Worm (Caenorhabditis elegans): ENCODE measurements around the gene T22E5.6.
A peak's percentile ranks its signal among the peaks of the same experiment; 100 is the strongest.

The T22E5.6 gene

DNA sequence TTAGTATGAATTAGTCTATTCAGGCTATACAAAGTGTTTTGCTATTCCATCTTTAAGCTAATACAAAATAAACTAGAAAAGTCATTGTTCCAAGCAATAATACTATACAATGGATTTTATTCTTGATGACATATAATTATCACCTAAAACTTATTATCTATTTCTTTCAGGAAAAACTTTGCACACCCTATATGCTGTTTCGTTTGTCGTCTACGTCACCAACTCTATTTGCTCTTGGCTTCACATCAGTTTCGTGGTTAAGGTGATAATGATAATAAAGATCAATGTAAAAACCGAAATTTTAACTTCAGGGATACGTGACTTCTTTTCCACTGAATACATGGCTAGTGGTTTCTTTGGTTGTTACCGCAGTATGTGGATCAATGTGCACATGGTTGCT is 46.3 kb upstream of the T22E5.6 start:
- TF ChIP-seq lin-14 (GFP tag; optimal IDR thresholded peaks at IDR 0.05) = no peak
- no peak for TF ChIP-seq nhr-71 (tag; optimal IDR thresholded peaks at IDR 0.05)
- no peak for TF ChIP-seq egl-13 (tag; optimal IDR thresholded peaks at IDR 0.05)
- TF ChIP-seq nhr-28 (tag; optimal IDR thresholded peaks at IDR 0.05) = no peak
- no peak for TF ChIP-seq fkh-10 (GFP tag; optimal IDR thresholded peaks at IDR 0.05)
- no peak for TF ChIP-seq efl-1 (optimal IDR thresholded peaks at IDR 0.05)
- TF ChIP-seq efl-1 (GFP tag; optimal IDR thresholded peaks at IDR 0.05 in 1 of 2) = peak in 1 of 2 experiments; percentile 88
- no peak for TF ChIP-seq elt-3 (tag; optimal IDR thresholded peaks at IDR 0.05)

DNA sequence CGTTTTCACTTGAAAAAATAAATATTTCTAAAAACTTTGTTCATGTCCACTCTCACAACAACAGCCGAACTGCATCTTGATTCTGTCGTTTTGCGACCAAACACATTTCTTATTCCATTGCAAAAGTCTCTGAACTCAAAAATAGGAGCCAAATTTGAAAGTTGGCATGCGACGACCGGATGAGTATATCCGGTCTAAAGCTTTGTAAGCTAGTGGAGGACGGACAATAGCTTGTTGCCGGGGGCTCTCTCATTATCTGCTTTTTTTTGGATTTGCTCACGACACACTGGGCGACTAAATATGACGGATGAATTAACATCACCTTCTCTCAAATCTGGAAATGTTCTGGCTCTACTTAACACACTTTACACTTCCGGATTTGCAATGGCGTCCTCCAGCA is 45.5 kb upstream of the T22E5.6 start, which contains the start of gene K04E7.1:
TSS of gene K04E7.1 (plus strand) at position 301 of the 400 bp plus-strand sequence.
- no peak for TF ChIP-seq nhr-237 (tag; optimal IDR thresholded peaks at IDR 0.05)
- no peak for TF ChIP-seq lsy-2 (tag; optimal IDR thresholded peaks at IDR 0.05)
- TF ChIP-seq pax-3 (tag; optimal IDR thresholded peaks at IDR 0.05) = no peak
- TF ChIP-seq sptf-1 (tag; optimal IDR thresholded peaks at IDR 0.05) = no peak
- TF ChIP-seq pqm-1 (tag; optimal IDR thresholded peaks at IDR 0.05) = no peak
- TF ChIP-seq grh-1 (GFP tag; IDR thresholded peaks at IDR 0.05) = no peak
- TF ChIP-seq efl-3 (GFP tag; optimal IDR thresholded peaks at IDR 0.05) = no peak
- no peak for TF ChIP-seq isw-1 (GFP tag; IDR thresholded peaks at IDR 0.05)
- TF ChIP-seq lir-3 (tag; optimal IDR thresholded peaks at IDR 0.05; ENCODE audit: poor library complexity) = no peak
- no peak for TF ChIP-seq aly-2 (tag; optimal IDR thresholded peaks at IDR 0.05)
- no peak for TF ChIP-seq ceh-90 (tag; optimal IDR thresholded peaks at IDR 0.05)
- TF ChIP-seq fkh-10 (GFP tag; optimal IDR thresholded peaks at IDR 0.05) = no peak
- TF ChIP-seq nhr-47 (tag; optimal IDR thresholded peaks at IDR 0.05) = no peak
- TF ChIP-seq jun-1 (tag; optimal IDR thresholded peaks at IDR 0.05) = no peak
- no peak for TF ChIP-seq xbp-1 (tag; optimal IDR thresholded peaks at IDR 0.05)
- TF ChIP-seq sup-37 (GFP tag; optimal IDR thresholded peaks at IDR 0.05) = no peak

DNA sequence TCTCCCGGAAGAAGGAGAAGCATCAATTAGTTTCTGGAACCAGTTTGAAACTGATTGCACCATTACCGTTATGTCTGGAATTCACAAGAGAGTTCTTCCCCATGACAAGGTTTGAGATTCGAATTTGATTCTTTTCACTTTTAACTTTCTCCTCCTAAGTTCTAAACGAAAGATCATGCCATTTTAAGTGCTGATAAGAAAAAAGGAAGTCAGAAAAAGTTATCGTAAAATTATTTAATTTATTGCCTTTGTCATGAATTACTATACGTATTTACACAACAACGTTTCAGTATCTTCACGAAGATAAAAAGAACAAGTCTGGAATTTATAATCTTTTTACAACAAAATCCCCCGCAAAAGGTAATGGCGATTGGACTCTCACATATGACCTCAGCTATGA is 43.9 kb upstream of the T22E5.6 start:
- TF ChIP-seq sptf-1 (tag; optimal IDR thresholded peaks at IDR 0.05) = no peak
- TF ChIP-seq sox-4 (tag; optimal IDR thresholded peaks at IDR 0.05) = no peak
- TF ChIP-seq zip-4 (GFP tag; optimal IDR thresholded peaks at IDR 0.05) = no peak
- TF ChIP-seq nhr-84 (tag; optimal IDR thresholded peaks at IDR 0.05) = no peak
- no peak for TF ChIP-seq unc-98 (GFP tag; IDR thresholded peaks at IDR 0.05)

DNA sequence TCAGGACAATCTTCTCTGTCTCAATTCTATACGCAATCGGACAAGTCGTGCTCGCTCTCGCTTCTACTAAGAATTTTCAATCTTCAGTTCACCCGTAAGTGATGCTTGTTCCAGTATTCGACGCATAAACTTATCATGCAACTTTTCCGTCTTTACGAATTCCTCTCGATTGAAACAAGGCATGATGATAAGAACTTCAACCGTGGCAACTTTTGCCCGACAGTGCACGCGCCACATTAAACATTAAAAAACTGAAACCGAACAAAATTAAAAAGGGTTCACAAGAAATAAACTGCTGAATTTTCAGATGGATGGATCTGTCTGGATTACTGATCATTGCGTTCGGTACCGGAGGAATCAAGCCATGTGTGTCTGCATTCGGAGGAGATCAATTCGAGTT is 42.3 kb upstream of the T22E5.6 start:
- TF ChIP-seq grh-1 (GFP tag; IDR thresholded peaks at IDR 0.05) (no peak), nhr-84 (tag; optimal IDR thresholded peaks at IDR 0.05) (no peak)

DNA sequence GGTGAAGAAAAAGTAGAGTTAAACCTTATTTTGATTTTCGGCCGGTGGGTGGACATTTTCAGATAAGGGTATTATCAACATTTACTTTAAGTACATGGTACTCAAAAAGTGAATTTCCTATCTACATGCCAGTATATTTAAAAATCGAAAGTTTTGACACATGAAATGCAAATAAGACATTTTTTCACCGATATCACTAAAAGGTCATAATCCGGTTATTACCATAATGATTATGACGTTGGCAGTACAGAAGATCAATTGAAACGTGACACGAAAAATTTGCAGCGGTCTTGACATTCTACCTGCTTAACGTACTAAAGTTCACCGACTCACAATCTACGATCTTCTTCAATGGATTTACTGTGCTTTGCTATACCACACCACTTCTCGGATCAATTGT is 41.8 kb upstream of the T22E5.6 start:
- TF ChIP-seq elt-2 (tag; optimal IDR thresholded peaks at IDR 0.05) (peak; percentile 60), unc-86 (tag; optimal IDR thresholded peaks at IDR 0.05) (no peak), hlh-17 (GFP tag; optimal IDR thresholded peaks at IDR 0.05; ENCODE audit: borderline replicate concordance) (no peak)

DNA sequence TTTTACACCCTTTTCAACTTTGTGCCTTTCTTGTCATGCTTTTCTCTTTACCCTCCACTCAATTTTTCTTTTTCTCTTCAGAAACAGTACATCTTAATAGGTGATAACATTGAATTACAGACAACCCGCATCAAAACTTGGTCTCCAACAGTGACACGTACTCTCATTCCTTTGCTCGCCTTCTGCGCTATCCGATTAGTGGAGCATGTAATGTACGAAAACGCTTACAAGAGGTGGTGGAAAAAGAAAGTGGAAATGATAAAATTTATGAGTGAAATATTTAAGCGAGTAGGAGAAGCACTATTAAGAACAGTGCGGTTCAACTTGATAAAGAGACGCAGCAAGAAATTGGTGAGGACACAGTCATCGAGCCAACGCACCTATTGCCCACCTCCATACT is 40.4 kb upstream of the T22E5.6 start, which contains the start of gene pept-1:
TSS of gene pept-1 (plus strand) at position 306 of the 400 bp plus-strand sequence.
- TF ChIP-seq unc-62 (GFP tag; optimal IDR thresholded peaks at IDR 0.05) (no peak), elt-2 (tag; optimal IDR thresholded peaks at IDR 0.05) (peak; percentile 96), C34B4.2 (tag; optimal IDR thresholded peaks at IDR 0.05) (no peak), nhr-71 (tag; optimal IDR thresholded peaks at IDR 0.05) (peak; percentile 12), nhr-20 (tag; optimal IDR thresholded peaks at IDR 0.05) (peak; percentile 21), xbp-1 (tag; optimal IDR thresholded peaks at IDR 0.05) (no peak), pqm-1 (tag; optimal IDR thresholded peaks at IDR 0.05) (peak; percentile 60), vab-15 (tag; optimal IDR thresholded peaks at IDR 0.05) (no peak), lin-14 (GFP tag; optimal IDR thresholded peaks at IDR 0.05) (peak; percentile 26), lin-35 (GFP tag; optimal IDR thresholded peaks at IDR 0.05) (peak in 1 of 2 experiments; percentile 44)
